Worm (Caenorhabditis elegans): Measurements from ENCODE around the gene C15H9.5.

- no peak for TF ChIP-seq cog-1 (tag; optimal IDR thresholded peaks at IDR 0.05)
- TF ChIP-seq ztf-23 (GFP tag; IDR thresholded peaks at IDR 0.05): no peak
- no peak for TF ChIP-seq ref-1 (GFP tag; conservative IDR thresholded peaks at IDR 0.05)
- TF ChIP-seq flt-1 (GFP tag; IDR thresholded peaks at IDR 0.05): no peak
- TF ChIP-seq ztf-29 (GFP tag; IDR thresholded peaks at IDR 0.05): no peak
- no peak for TF ChIP-seq med-1 (GFP tag; optimal IDR thresholded peaks at IDR 0.05; ENCODE audit: insufficient read depth)
- no peak for TF ChIP-seq T22C8.4 (GFP tag; IDR thresholded peaks at IDR 0.05)
- no peak for TF ChIP-seq klf-2 (GFP tag; conservative IDR thresholded peaks at IDR 0.05)
- TF ChIP-seq tab-1 (GFP tag; IDR thresholded peaks at IDR 0.05): no peak
Observed at ce11 chrX:6093046-6093445, at the start of gene C15H9.5.
